Worm (Caenorhabditis elegans) whole organism, midembryonic: Measurements from ENCODE around the gene hil-2.

Experiments used
- flt-1 ChIP-seq: fragments of 200-800 bp; sonication (Bioruptor generic); IDR thresholded peaks from 2 replicates; pipeline ENCODE4 v1.3.6; 2022; ENCODE audit warnings: missing genetic modification characterization, missing compliant biosample characterization
- ztf-23 ChIP-seq: fragments of 200-800 bp; sonication (Bioruptor generic); IDR thresholded peaks from 2 replicates; pipeline ENCODE4 v1.3.6; 2022; ENCODE audit warnings: missing genetic modification reagents, missing genetic modification characterization, missing compliant biosample characterization

DNA sequence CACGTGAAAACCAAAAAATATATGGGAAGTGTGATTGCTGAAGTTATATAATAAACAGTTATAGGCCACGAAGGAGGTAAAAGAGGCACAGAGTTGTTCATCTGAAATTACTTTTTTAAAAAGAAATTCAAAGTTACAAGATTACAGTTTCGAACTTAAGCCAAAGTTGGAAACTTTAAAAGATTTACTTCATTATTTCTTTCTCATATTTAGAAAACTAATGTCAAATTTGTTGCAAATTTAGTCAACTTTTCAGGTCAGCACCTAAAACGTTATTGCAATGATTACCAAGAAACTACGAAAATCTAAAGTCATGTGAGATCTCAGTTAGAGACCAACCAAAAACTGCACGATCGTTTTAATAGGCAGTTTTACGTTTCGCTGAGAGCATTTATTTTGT lies 9.6 kb downstream of the hil-2 start, which contains the start of gene srv-25:
- TF ChIP-seq ztf-23 (GFP tag; lab: Robert Waterston, UW) (no peak), flt-1 (GFP tag; lab: Robert Waterston, UW) (no peak)
